Fruit fly (Drosophila melanogaster) whole organism, wandering third instar larva: ENCODE data around the gene CG7376.

Experiments used
- Abd-B ChIP-seq: fragments of >200 bp; optimal IDR thresholded peaks from 2 replicates; lab custom pipeline; 2017; ENCODE audit warnings: missing biosample characterization, missing genetic modification characterization
- CG9705 ChIP-seq: fragments of 200-800 bp; sonication (Bioruptor generic); optimal IDR thresholded peaks from 2 replicates; lab custom pipeline; 2018; ENCODE audit warnings: missing biosample characterization, mild to moderate bottlenecking, missing genetic modification characterization
- Dfd ChIP-seq: fragments of >200 bp; optimal IDR thresholded peaks from 2 replicates; lab custom pipeline; 2017; ENCODE audit warnings: missing biosample characterization, missing genetic modification characterization
- Dif ChIP-seq: fragments of 200-275, 200-300 bp; sonication (Bioruptor generic); optimal IDR thresholded peaks from 2 replicates; lab custom pipeline; 2018; ENCODE audit warnings: missing biosample characterization, missing genetic modification characterization; ENCODE audit not compliant: partially characterized antibody
- Hr78 ChIP-seq: fragments of >200 bp; optimal IDR thresholded peaks from 2 replicates; lab custom pipeline; 2017; ENCODE audit warnings: missing biosample characterization, missing genetic modification characterization
- Myc ChIP-seq: fragments of >200 bp; optimal IDR thresholded peaks from 2 replicates; lab custom pipeline; 2017
- OdsH ChIP-seq: fragments of 200-800 bp; sonication (Bioruptor generic); optimal IDR thresholded peaks from 2 replicates; lab custom pipeline; 2016; ENCODE audit warnings: missing biosample characterization, mild to moderate bottlenecking, missing genetic modification characterization
- h ChIP-seq: fragments of 200-800 bp; sonication (Bioruptor generic); optimal IDR thresholded peaks from 3 replicates; lab custom pipeline; 2016; ENCODE audit warnings: missing biosample characterization, mild to moderate bottlenecking, missing genetic modification characterization
- pan ChIP-seq: fragments of >200 bp; optimal IDR thresholded peaks from 2 replicates; lab custom pipeline; 2017
- psq ChIP-seq: fragments of 200-800 bp; sonication (Bioruptor generic); optimal IDR thresholded peaks from 3 replicates; lab custom pipeline; 2017; ENCODE audit warnings: missing biosample characterization, mild to moderate bottlenecking, missing genetic modification characterization, moderate library complexity
- sv ChIP-seq: fragments of 200-800 bp; sonication (Bioruptor generic); optimal IDR thresholded peaks from 3 replicates; lab custom pipeline; 2016; ENCODE audit warnings: missing biosample characterization, missing genetic modification characterization
- tai ChIP-seq: sonication (Bioruptor generic); optimal IDR thresholded peaks from 2 replicates; lab custom pipeline; 2016; ENCODE audit warnings: missing biosample characterization, missing genetic modification characterization
- usp ChIP-seq: fragments of >200 bp; optimal IDR thresholded peaks from 2 replicates; lab custom pipeline; 2017; ENCODE audit warnings: missing biosample characterization, missing genetic modification characterization
- woc ChIP-seq: sonication (Bioruptor generic); optimal IDR thresholded peaks from 2 replicates; lab custom pipeline; 2016; ENCODE audit warnings: missing biosample characterization, mild to moderate bottlenecking, missing genetic modification characterization

DNA sequence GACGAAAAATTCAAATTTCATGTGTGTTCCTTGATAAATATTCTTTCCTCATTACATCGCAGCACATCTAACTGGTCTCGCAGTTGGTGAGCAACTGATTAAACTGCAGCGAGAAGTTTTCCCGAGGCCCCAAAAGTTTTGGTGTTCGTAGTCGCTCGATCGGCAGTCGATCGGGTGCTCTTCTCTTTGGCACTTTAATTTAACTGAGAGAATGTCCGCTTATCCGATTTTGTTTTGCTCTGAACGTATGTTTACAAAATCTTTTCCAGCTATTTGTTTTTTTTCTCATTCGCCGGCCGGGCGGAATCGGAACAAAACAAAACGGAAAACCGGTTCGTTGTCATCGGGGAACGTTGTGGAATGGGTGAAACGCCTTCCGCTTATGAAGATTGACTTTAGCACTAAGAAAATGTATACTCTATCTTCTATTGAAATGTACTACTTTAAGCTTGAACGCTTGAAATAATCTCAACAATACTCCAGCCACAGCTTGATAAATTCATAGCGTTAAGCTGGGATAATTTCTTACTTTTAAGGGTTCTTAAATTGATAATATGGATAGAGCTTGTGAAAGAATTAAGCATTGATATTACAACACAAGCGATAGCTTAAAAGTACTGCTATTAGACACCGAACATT lies 44.6 kb downstream of the CG7376 start:
- TF ChIP-seq CG9705 (GFP tag; lab: Kevin White, UChicago) (no peak), pan (lab: Kevin White, UChicago) (no peak), h (GFP tag; lab: Kevin White, UChicago) (no peak), Abd-B (GFP tag; lab: Kevin White, UChicago) (no peak), psq (GFP tag; lab: Kevin White, UChicago) (peak; percentile 84), woc (GFP tag; lab: Kevin White, UChicago) (no peak), Hr78 (GFP tag; lab: Kevin White, UChicago) (no peak), Myc (lab: Kevin White, UChicago) (no peak), Dif (GFP tag; lab: Kevin White, UChicago) (no peak), usp (GFP tag; lab: Kevin White, UChicago) (no peak), OdsH (GFP tag; lab: Kevin White, UChicago) (no peak), Dfd (GFP tag; lab: Kevin White, UChicago) (no peak), tai (no peak), sv (GFP tag; lab: Kevin White, UChicago) (no peak)
